Fruit fly (Drosophila melanogaster) whole organism, embryonic: ENCODE data around the gene mey.

Experiments
- CG15514 ChIP-seq: fragments of 200-800 bp; sonication (Bioruptor generic); optimal IDR thresholded peaks from 3 replicates; lab custom pipeline; 2017; ENCODE audit warnings: missing biosample characterization, missing genetic modification characterization, mild to moderate bottlenecking, moderate library complexity, missing genetic modification reagents
- HmgZ ChIP-seq: fragments of 200-800 bp; sonication (Bioruptor generic); optimal IDR thresholded peaks from 2 replicates; lab custom pipeline; 2018; ENCODE audit warnings: missing biosample characterization, mild to moderate bottlenecking, missing genetic modification characterization
- cg ChIP-seq: fragments of 200-800 bp; sonication (Bioruptor generic); optimal IDR thresholded peaks from 3 replicates; lab custom pipeline; 2019; ENCODE audit warnings: missing biosample characterization, mild to moderate bottlenecking, missing genetic modification characterization, moderate library complexity
- corto ChIP-seq: fragments of 200-800 bp; sonication (Bioruptor generic); optimal IDR thresholded peaks from 2 replicates; lab custom pipeline; 2016; ENCODE audit warnings: missing biosample characterization, mild to moderate bottlenecking, missing genetic modification characterization, moderate library complexity
- fd3F ChIP-seq: fragments of 200-800 bp; sonication (Bioruptor generic); optimal IDR thresholded peaks from 2 replicates; lab custom pipeline; 2018; ENCODE audit warnings: missing biosample characterization, mild to moderate bottlenecking, missing genetic modification characterization, moderate library complexity
- psq ChIP-seq: fragments of 200-800 bp; sonication (Bioruptor generic); optimal IDR thresholded peaks from 2 replicates; lab custom pipeline; 2017; ENCODE audit warnings: missing biosample characterization, missing genetic modification characterization
- tgo ChIP-seq: fragments of 200-800 bp; sonication (Bioruptor generic); IDR thresholded peaks from 3 replicates; pipeline ENCODE4 v1.3.6; 2022; ENCODE audit warnings: missing biosample characterization, missing genetic modification characterization
- trh ChIP-seq: fragments of 200-800 bp; sonication (Bioruptor generic); optimal IDR thresholded peaks from 2 replicates; lab custom pipeline; 2016; ENCODE audit warnings: missing biosample characterization, missing genetic modification characterization

dm6 chr3R:31461281-31461680 is 37.8 kb upstream of the mey start:
- TF ChIP-seq CG15514, result no peak
- no peak for TF ChIP-seq trh (GFP tag; lab: Kevin White, UChicago)
- TF ChIP-seq corto (GFP tag; lab: Kevin White, UChicago), result no peak
- TF ChIP-seq HmgZ (tag; lab: Kevin White, UChicago), result no peak
- TF ChIP-seq cg, result no peak
- no peak for TF ChIP-seq tgo (GFP tag; lab: Robert Waterston, UW)
- no peak for TF ChIP-seq fd3F
- TF ChIP-seq psq (GFP tag; lab: Kevin White, UChicago), result no peak
